Worm (Caenorhabditis elegans): ENCODE data around the gene acly-1.

- TF ChIP-seq dao-5 (tag; optimal IDR thresholded peaks at IDR 0.05) (peak; percentile 11), him-1 (tag; optimal IDR thresholded peaks at IDR 0.05) (peak; percentile 56), W03F9.2 (tag; optimal IDR thresholded peaks at IDR 0.05) (peak; percentile 30)
These were observed 25.0 kb upstream of the acly-1 start for ce11 chrX:1454385-1454784.
